Fruit fly (Drosophila melanogaster) whole organism, prepupa: ENCODE data around the gene Irbp.

Experiments
- CG11762 ChIP-seq: fragments of 200-800 bp; sonication (Bioruptor generic); optimal IDR thresholded peaks from 3 replicates; lab custom pipeline; 2016; ENCODE audit warnings: missing biosample characterization, missing genetic modification characterization; ENCODE audit not compliant: insufficient read depth
- Smox ChIP-seq: fragments of 200-800 bp; sonication (Bioruptor generic); optimal IDR thresholded peaks from 3 replicates; lab custom pipeline; 2016; ENCODE audit warnings: missing biosample characterization, missing genetic modification characterization
- fd59A ChIP-seq: fragments of 200-800 bp; sonication (Bioruptor generic); optimal IDR thresholded peaks from 2 replicates; lab custom pipeline; 2017; ENCODE audit warnings: missing biosample characterization, mild to moderate bottlenecking, missing genetic modification characterization, missing genetic modification reagents
- ss ChIP-seq, 2 experiments: fragments of 200-800 bp; sonication (Bioruptor generic); optimal IDR thresholded peaks; 2 replicates in 1 of 2; 3 replicates in 1 of 2; lab custom pipeline; 2017 to 2018; ENCODE audit warnings: mild to moderate bottlenecking in 2 of 2, missing biosample characterization in 2 of 2, missing genetic modification characterization in 2 of 2, moderate library complexity in 1 of 2

dm6 chr3R:11412371-11412770 lies 2.5 kb downstream of the Irbp start, which contains the start of gene Ipo9:
- TF ChIP-seq fd59A (GFP tag; lab: Kevin White, UChicago) (no peak), CG11762 (no peak), ss (GFP tag; optimal IDR thresholded peaks at IDR 0.05; lab: Kevin White, UChicago) (no peak), Smox (GFP tag; lab: Kevin White, UChicago) (no peak)
